Fruit fly (Drosophila melanogaster) whole organism, embryonic: Measurements from ENCODE around the gene CG6067.

ENCODE experiments used
- Ada2b ChIP-seq: fragments of 200-800 bp; sonication (Bioruptor generic); IDR thresholded peaks from 2 replicates; pipeline ENCODE4 v1.3.6; 2022; ENCODE audit warnings: missing biosample characterization, missing genetic modification characterization
- Asciz ChIP-seq: fragments of 200-800 bp; sonication (Bioruptor generic); optimal IDR thresholded peaks from 2 replicates; lab custom pipeline; 2017; ENCODE audit warnings: missing biosample characterization, mild to moderate bottlenecking, missing genetic modification characterization, missing genetic modification reagents
- Atf3 ChIP-seq: fragments of 200-800 bp; sonication (Bioruptor generic); optimal IDR thresholded peaks from 3 replicates; lab custom pipeline; 2016; ENCODE audit warnings: missing biosample characterization, missing genetic modification characterization
- CG10267 ChIP-seq: fragments of 200-800 bp; sonication (Bioruptor generic); optimal IDR thresholded peaks from 2 replicates; lab custom pipeline; 2018; ENCODE audit warnings: missing biosample characterization, mild to moderate bottlenecking, missing genetic modification characterization, moderate library complexity
- CG11456 ChIP-seq: fragments of 200-800 bp; sonication (Bioruptor generic); IDR thresholded peaks from 3 replicates; pipeline ENCODE4 v1.3.6; 2022; ENCODE audit warnings: missing biosample characterization, missing genetic modification characterization
- CG11560 ChIP-seq: fragments of 200-800 bp; sonication (Bioruptor generic); IDR thresholded peaks from 3 replicates; pipeline ENCODE4 v1.3.6; 2022; ENCODE audit warnings: missing biosample characterization, missing genetic modification characterization
- CG12769 ChIP-seq: fragments of 200-800 bp; sonication (Bioruptor generic); optimal IDR thresholded peaks from 2 replicates; lab custom pipeline; 2019; ENCODE audit warnings: missing biosample characterization, mild to moderate bottlenecking, missing genetic modification characterization, moderate library complexity
- CG14667 ChIP-seq: fragments of 200-800 bp; sonication (Bioruptor generic); IDR thresholded peaks from 2 replicates; pipeline ENCODE4 v1.3.6; 2022; ENCODE audit warnings: missing biosample characterization, missing genetic modification characterization
- CG15011 ChIP-seq: fragments of 200-800 bp; sonication (Bioruptor generic); optimal IDR thresholded peaks from 3 replicates; lab custom pipeline; 2018; ENCODE audit warnings: missing biosample characterization, mild to moderate bottlenecking, missing genetic modification characterization
- CG1792 ChIP-seq: fragments of 200-800 bp; sonication (Bioruptor generic); optimal IDR thresholded peaks from 2 replicates; lab custom pipeline; 2016; ENCODE audit warnings: missing biosample characterization, missing genetic modification characterization
- CG18011 ChIP-seq: fragments of 200-800 bp; sonication (Bioruptor generic); optimal IDR thresholded peaks from 2 replicates; lab custom pipeline; 2017; ENCODE audit warnings: missing biosample characterization, missing genetic modification characterization, mild to moderate bottlenecking, moderate library complexity, missing genotype
- CG30020 ChIP-seq: fragments of 200-800 bp; optimal IDR thresholded peaks from 2 replicates; lab custom pipeline; 2019; ENCODE audit warnings: missing biosample characterization, mild to moderate bottlenecking, missing genetic modification characterization, moderate library complexity
- CG30403 ChIP-seq: fragments of 200-800 bp; sonication (Bioruptor generic); optimal IDR thresholded peaks from 3 replicates; lab custom pipeline; 2016; ENCODE audit warnings: missing biosample characterization, missing genetic modification characterization
- CG4360 ChIP-seq: fragments of 200-800 bp; sonication (Bioruptor generic); IDR thresholded peaks from 2 replicates; pipeline ENCODE4 v1.3.6; 2022; ENCODE audit warnings: missing biosample characterization, missing genetic modification characterization
- CG43689 ChIP-seq: fragments of 200-800 bp; sonication (Bioruptor generic); IDR thresholded peaks from 2 replicates; pipeline ENCODE4 v1.3.6; 2022; ENCODE audit warnings: missing biosample characterization, missing genetic modification characterization
- CG4617 ChIP-seq: fragments of 200-800 bp; sonication (Bioruptor generic); optimal IDR thresholded peaks from 3 replicates; lab custom pipeline; 2016; ENCODE audit warnings: missing biosample characterization, missing genetic modification characterization, borderline replicate concordance
- CG5245 ChIP-seq: fragments of 200-800 bp; sonication (Bioruptor generic); optimal IDR thresholded peaks from 3 replicates; lab custom pipeline; 2016; ENCODE audit warnings: missing biosample characterization, missing genetic modification characterization
- CG6175 ChIP-seq: fragments of 200-800 bp; sonication (Bioruptor generic); IDR thresholded peaks from 3 replicates; pipeline ENCODE4 v1.3.6; 2022; ENCODE audit warnings: missing biosample characterization, missing genetic modification characterization
- CG6791 ChIP-seq: fragments of 200-800 bp; sonication (Bioruptor generic); IDR thresholded peaks from 3 replicates; pipeline ENCODE4 v1.3.6; 2022; ENCODE audit warnings: missing biosample characterization, missing genetic modification characterization; ENCODE audit not compliant: partially characterized antibody
- CG7745 ChIP-seq: fragments of 200-800 bp; sonication (Bioruptor generic); optimal IDR thresholded peaks from 2 replicates; lab custom pipeline; 2018; ENCODE audit warnings: missing biosample characterization, mild to moderate bottlenecking, missing genetic modification characterization, moderate library complexity
- CG8281 ChIP-seq: fragments of 200-800 bp; sonication (Bioruptor generic); optimal IDR thresholded peaks from 2 replicates; lab custom pipeline; 2018; ENCODE audit warnings: missing biosample characterization, mild to moderate bottlenecking, missing genetic modification characterization, moderate library complexity
- CG8388 ChIP-seq: fragments of 200-800 bp; sonication (Bioruptor generic); optimal IDR thresholded peaks from 2 replicates; lab custom pipeline; 2019; ENCODE audit warnings: missing biosample characterization, mild to moderate bottlenecking, missing genetic modification characterization, moderate library complexity
- CG8478 ChIP-seq: fragments of >200 bp; optimal IDR thresholded peaks from 2 replicates; lab custom pipeline; 2018
- CG9797 ChIP-seq: fragments of 200-800 bp; sonication (Bioruptor generic); optimal IDR thresholded peaks from 3 replicates; lab custom pipeline; 2018; ENCODE audit warnings: missing biosample characterization, mild to moderate bottlenecking, missing genetic modification characterization
- CG9932 ChIP-seq: fragments of 200-800 bp; sonication (Bioruptor generic); IDR thresholded peaks from 2 replicates; pipeline ENCODE4 v1.3.6; 2022; ENCODE audit warnings: missing biosample characterization, missing genetic modification characterization
- CHES-1-like ChIP-seq: fragments of 200-800 bp; sonication (Bioruptor generic); optimal IDR thresholded peaks from 2 replicates; lab custom pipeline; 2016; ENCODE audit warnings: missing biosample characterization, missing genetic modification characterization
- Camta ChIP-seq: fragments of 200-800 bp; sonication (Bioruptor generic); optimal IDR thresholded peaks from 2 replicates; lab custom pipeline; 2016; ENCODE audit warnings: missing biosample characterization, missing genetic modification characterization
- Chrac-16 ChIP-seq: fragments of 200-800 bp; sonication (Bioruptor generic); optimal IDR thresholded peaks from 3 replicates; lab custom pipeline; 2016; ENCODE audit warnings: missing biosample characterization, missing genetic modification characterization
- D19A ChIP-seq: fragments of 200-800 bp; optimal IDR thresholded peaks from 3 replicates; lab custom pipeline; 2019; ENCODE audit warnings: missing biosample characterization, mild to moderate bottlenecking, missing genetic modification characterization, moderate library complexity
- D19B ChIP-seq: fragments of 200-800 bp; sonication (Bioruptor generic); optimal IDR thresholded peaks from 2 replicates; lab custom pipeline; 2017; ENCODE audit warnings: missing biosample characterization, mild to moderate bottlenecking, missing genetic modification characterization
- Dad ChIP-seq: fragments of 200-800 bp; sonication (Bioruptor generic); optimal IDR thresholded peaks from 3 replicates; lab custom pipeline; 2016; ENCODE audit warnings: missing biosample characterization, missing genetic modification characterization
- Dfd ChIP-seq, 2 experiments: fragments of >200 bp; optimal IDR thresholded peaks; 2 replicates each; lab custom pipeline; 2017; ENCODE audit warnings: missing biosample characterization in 2 of 2, missing genetic modification characterization in 2 of 2
- Fer1 ChIP-seq: fragments of 200-800 bp; sonication (Bioruptor generic); optimal IDR thresholded peaks from 2 replicates; lab custom pipeline; 2017; ENCODE audit warnings: missing biosample characterization, mild to moderate bottlenecking, missing genetic modification characterization
- MESR4 ChIP-seq: fragments of 200-800 bp; sonication (Bioruptor generic); optimal IDR thresholded peaks from 2 replicates; lab custom pipeline; 2018; ENCODE audit warnings: missing biosample characterization, mild to moderate bottlenecking, missing genetic modification characterization, moderate library complexity
- Med ChIP-seq: fragments of 200-800 bp; sonication (Bioruptor generic); peaks from one replicate; lab custom pipeline; 2016; ENCODE audit warnings: missing biosample characterization, missing genetic modification characterization, mild to moderate bottlenecking, inconsistent platforms, moderate library complexity
- NFAT ChIP-seq: fragments of 200-800 bp; sonication (Bioruptor generic); IDR thresholded peaks from 2 replicates; pipeline ENCODE4 v1.3.6; 2022; ENCODE audit warnings: missing biosample characterization, missing genetic modification characterization
- Scr ChIP-seq: fragments of 200-800 bp; sonication (Bioruptor generic); IDR thresholded peaks from 2 replicates; pipeline ENCODE4 v1.3.6; 2022; ENCODE audit warnings: missing biosample characterization, missing genetic modification characterization; ENCODE audit not compliant: partially characterized antibody
- Sin3A ChIP-seq: fragments of >200 bp; optimal IDR thresholded peaks from 2 replicates; lab custom pipeline; 2018
- Ssrp ChIP-seq: fragments of 200-800 bp; sonication (Bioruptor generic); optimal IDR thresholded peaks from 2 replicates; lab custom pipeline; 2018; ENCODE audit warnings: missing biosample characterization, mild to moderate bottlenecking, missing genetic modification characterization, moderate library complexity
- Xrp1 ChIP-seq: fragments of 200-800 bp; sonication (Bioruptor generic); IDR thresholded peaks from 2 replicates; pipeline ENCODE4 v1.3.6; 2022; ENCODE audit warnings: missing biosample characterization, missing genetic modification characterization
- YL-1 ChIP-seq: fragments of 200-800 bp; sonication (Bioruptor generic); optimal IDR thresholded peaks from 3 replicates; lab custom pipeline; 2017; ENCODE audit warnings: missing biosample characterization, mild to moderate bottlenecking, missing genetic modification characterization
- bsh ChIP-seq, 2 experiments: fragments of 200-800 bp; sonication (Bioruptor generic); optimal IDR thresholded peaks; 2 replicates each; lab custom pipeline; 2017 to 2018; ENCODE audit warnings: mild to moderate bottlenecking in 2 of 2, missing biosample characterization in 2 of 2, missing genetic modification characterization in 2 of 2, moderate library complexity in 1 of 2
- cas ChIP-seq: fragments of 200-800 bp; sonication (Bioruptor generic); IDR thresholded peaks from 2 replicates; pipeline ENCODE4 v1.3.6; 2022; ENCODE audit warnings: missing biosample characterization, missing genetic modification characterization
- dm ChIP-seq: fragments of 200-800 bp; sonication (Bioruptor generic); optimal IDR thresholded peaks from 3 replicates; lab custom pipeline; 2016; ENCODE audit warnings: missing biosample characterization, missing genetic modification characterization
- gcm2 ChIP-seq: fragments of 200-800 bp; sonication (Bioruptor generic); optimal IDR thresholded peaks from 2 replicates; lab custom pipeline; 2016; ENCODE audit warnings: missing biosample characterization, missing genetic modification characterization
- ham ChIP-seq: fragments of 200-800 bp; sonication (Bioruptor generic); IDR thresholded peaks from 2 replicates; pipeline ENCODE4 v1.3.6; 2022; ENCODE audit warnings: missing biosample characterization, missing genetic modification characterization
- her ChIP-seq: fragments of 200-800 bp; sonication (Bioruptor generic); optimal IDR thresholded peaks from 2 replicates; lab custom pipeline; 2016; ENCODE audit warnings: missing biosample characterization, missing genetic modification characterization
- hth ChIP-seq: fragments of >200 bp; optimal IDR thresholded peaks from 2 replicates; lab custom pipeline; 2017; ENCODE audit warnings: inconsistent platforms
- mam ChIP-seq: fragments of 200-800 bp; sonication (Bioruptor generic); optimal IDR thresholded peaks from 3 replicates; lab custom pipeline; 2016; ENCODE audit warnings: missing biosample characterization, missing genetic modification characterization
- scrt ChIP-seq: fragments of 200-800 bp; sonication (Bioruptor generic); optimal IDR thresholded peaks from 2 replicates; lab custom pipeline; 2018; ENCODE audit warnings: missing biosample characterization, mild to moderate bottlenecking, missing genetic modification characterization, moderate library complexity
- zf30C ChIP-seq: fragments of 200-800 bp; sonication (Bioruptor generic); optimal IDR thresholded peaks from 3 replicates; lab custom pipeline; 2018; ENCODE audit warnings: missing biosample characterization, mild to moderate bottlenecking, missing genetic modification characterization

Gene CG6067

dm6 chrX:5992767-5993325 lies 37.4 kb downstream of the CG6067 start (continued):
- no peak for TF ChIP-seq Dfd (GFP tag; optimal IDR thresholded peaks at IDR 0.05; lab: Kevin White, UChicago)
- no peak for TF ChIP-seq Ada2b (GFP tag; lab: Robert Waterston, UW)
- no peak for TF ChIP-seq D19B (GFP tag; lab: Kevin White, UChicago)
- TF ChIP-seq CG6175 (GFP tag; lab: Robert Waterston, UW): no peak
- TF ChIP-seq CG4617 (GFP tag; lab: Kevin White, UChicago): no peak
- no peak for TF ChIP-seq CG8478 (lab: Kevin White, UChicago)
- no peak for TF ChIP-seq CHES-1-like
- TF ChIP-seq scrt (GFP tag; lab: Kevin White, UChicago): no peak
- TF ChIP-seq her: no peak
- no peak for TF ChIP-seq D19A (tag; lab: Kevin White, UChicago)
- no peak for TF ChIP-seq CG12769 (tag; lab: Kevin White, UChicago)
- TF ChIP-seq, all 482 proteins: peak for 14

- TF ChIP-seq CG14667 (GFP tag; lab: Robert Waterston, UW): no peak
- TF ChIP-seq CG9932 (GFP tag; lab: Robert Waterston, UW): no peak
- no peak for TF ChIP-seq CG11456 (GFP tag; lab: Robert Waterston, UW)
- TF ChIP-seq CG18011 (GFP tag; lab: Kevin White, UChicago): no peak
- TF ChIP-seq CG30020 (tag; lab: Kevin White, UChicago): no peak
- TF ChIP-seq Dfd (GFP tag; optimal IDR thresholded peaks at IDR 0.05; lab: Kevin White, UChicago): no peak
- TF ChIP-seq cas (GFP tag; lab: Robert Waterston, UW): no peak
- TF ChIP-seq Ssrp (tag; lab: Kevin White, UChicago): peak; percentile 14
- TF ChIP-seq YL-1 (GFP tag; lab: Kevin White, UChicago): no peak
- peak; percentile 60; the same call in 1 of the 2 replicates for TF ChIP-seq Xrp1 (GFP tag; lab: Robert Waterston, UW)
- no peak for TF ChIP-seq Fer1 (GFP tag; lab: Kevin White, UChicago)
- TF ChIP-seq Camta (GFP tag; lab: Kevin White, UChicago): no peak
- no peak for TF ChIP-seq Sin3A (lab: Kevin White, UChicago)
- peak; percentile 27 for TF ChIP-seq CG30403 (GFP tag; lab: Kevin White, UChicago)
- peak; percentile 16 for TF ChIP-seq Chrac-16 (GFP tag; lab: Kevin White, UChicago)
- TF ChIP-seq CG10267 (tag; lab: Kevin White, UChicago): peak; percentile 35
- no peak for TF ChIP-seq ham (GFP tag; lab: Robert Waterston, UW)
- TF ChIP-seq CG4360: no peak
- no peak for TF ChIP-seq Med
- peak; percentile 9 for TF ChIP-seq CG5245 (GFP tag; lab: Kevin White, UChicago)
- no peak for TF ChIP-seq CG1792
- no peak for TF ChIP-seq dm (GFP tag; lab: Kevin White, UChicago)
- peak; percentile 26 for TF ChIP-seq D19A (tag; lab: Kevin White, UChicago)
- TF ChIP-seq hth: no peak
- TF ChIP-seq bsh (GFP tag; optimal IDR thresholded peaks at IDR 0.05; lab: Kevin White, UChicago): peak in 1 of 2 experiments; percentile 54
- TF ChIP-seq Scr: no peak
- TF ChIP-seq CG9797 (GFP tag; lab: Kevin White, UChicago): no peak
- no peak for TF ChIP-seq CG15011 (GFP tag; lab: Kevin White, UChicago)
- no peak for TF ChIP-seq CG6791
- TF ChIP-seq CG43689 (GFP tag; lab: Robert Waterston, UW): no peak
- no peak for TF ChIP-seq CG7745 (tag; lab: Kevin White, UChicago)
- no peak for TF ChIP-seq Asciz (GFP tag; lab: Kevin White, UChicago)
- no peak for TF ChIP-seq zf30C (GFP tag; lab: Kevin White, UChicago)
- no peak for TF ChIP-seq gcm2 (GFP tag; lab: Kevin White, UChicago)
- no peak for TF ChIP-seq Dad (GFP tag; lab: Kevin White, UChicago)
- TF ChIP-seq CG8281 (tag; lab: Kevin White, UChicago): no peak
- no peak for TF ChIP-seq MESR4 (GFP tag; lab: Kevin White, UChicago)
- no peak for TF ChIP-seq CG11560 (tag; lab: Robert Waterston, UW)
- no peak for TF ChIP-seq Atf3 (GFP tag; lab: Kevin White, UChicago)
- peak; percentile 31 for TF ChIP-seq CG8388
- TF ChIP-seq NFAT (GFP tag; lab: Robert Waterston, UW): no peak
- no peak for TF ChIP-seq mam
Observed at dm6 chrX:5995951-5996350, 40.5 kb downstream of the CG6067 start.
